Worm (Caenorhabditis elegans) whole organism, L3 larva: ENCODE data around the gene ivns-1.

Source experiments
- ceh-9 ChIP-seq: sonication (generic microtip); optimal IDR thresholded peaks from 2 replicates; lab custom pipeline; 2018; ENCODE audit warnings: missing biosample characterization, missing genetic modification characterization
- elt-2 ChIP-seq: sonication (generic microtip); optimal IDR thresholded peaks from 2 replicates; lab custom pipeline; 2016; ENCODE audit warnings: missing genetic modification reagents, mild to moderate bottlenecking, missing genetic modification characterization, missing compliant biosample characterization
- mdl-1 ChIP-seq: fragments of 150-350 bp; optimal IDR thresholded peaks from 2 replicates; lab custom pipeline; 2014; ENCODE audit warnings: missing biosample characterization, missing genetic modification characterization
- nfya-1 ChIP-seq: sonication (generic microtip); optimal IDR thresholded peaks from 2 replicates; lab custom pipeline; 2017; ENCODE audit warnings: missing genetic modification characterization, mild to moderate bottlenecking, missing compliant biosample characterization, antibody characterized with exemption, moderate library complexity; ENCODE audit not compliant: insufficient read depth
- nhr-237 ChIP-seq: fragments of 150-350 bp; optimal IDR thresholded peaks from 2 replicates; lab custom pipeline; 2014; ENCODE audit warnings: missing biosample characterization, missing genetic modification characterization
- pha-4 ChIP-seq: fragments of 150-350 bp; optimal IDR thresholded peaks from 2 replicates; lab custom pipeline; 2014; ENCODE audit warnings: missing biosample characterization, missing genetic modification reagents, missing genetic modification characterization
- skn-1 ChIP-seq: fragments of 150-350 bp; optimal IDR thresholded peaks from 2 replicates; lab custom pipeline; 2014; ENCODE audit warnings: missing biosample characterization, missing genetic modification characterization

ce11 chrX:12579774-12580173, 54.4 kb downstream of the ivns-1 start, which contains the start of gene T24D5.3:
- TF ChIP-seq elt-2 (tag; lab: Kevin White, UChicago) (no peak), ceh-9 (tag; lab: Kevin White, UChicago) (no peak), skn-1 (tag; lab: Kevin White, UChicago) (no peak), nhr-237 (tag; lab: Kevin White, UChicago) (no peak), nfya-1 (no peak), pha-4 (tag; lab: Kevin White, UChicago) (no peak), mdl-1 (tag; lab: Kevin White, UChicago) (no peak)
